Fruit fly (Drosophila melanogaster) whole organism, wandering third instar larva: ENCODE measurements around the gene CG7685.

ENCODE experiments used
- CG32264 ChIP-seq: fragments of 200-800 bp; sonication (Bioruptor generic); optimal IDR thresholded peaks from 2 replicates; lab custom pipeline; 2016; ENCODE audit warnings: missing biosample characterization, missing genetic modification characterization
- CG9705 ChIP-seq: fragments of 200-800 bp; sonication (Bioruptor generic); optimal IDR thresholded peaks from 2 replicates; lab custom pipeline; 2018; ENCODE audit warnings: missing biosample characterization, mild to moderate bottlenecking, missing genetic modification characterization
- HLH106 ChIP-seq: fragments of 200-800 bp; optimal IDR thresholded peaks from 3 replicates; lab custom pipeline; 2019; ENCODE audit warnings: missing biosample characterization, mild to moderate bottlenecking, missing genetic modification characterization, moderate library complexity
- Hr78 ChIP-seq: fragments of >200 bp; optimal IDR thresholded peaks from 2 replicates; lab custom pipeline; 2017; ENCODE audit warnings: missing biosample characterization, missing genetic modification characterization
- Mio ChIP-seq: sonication (Bioruptor generic); optimal IDR thresholded peaks from 2 replicates; lab custom pipeline; 2016; ENCODE audit warnings: missing biosample characterization, missing genetic modification characterization
- OdsH ChIP-seq: fragments of 200-800 bp; sonication (Bioruptor generic); optimal IDR thresholded peaks from 2 replicates; lab custom pipeline; 2016; ENCODE audit warnings: missing biosample characterization, mild to moderate bottlenecking, missing genetic modification characterization
- h ChIP-seq: fragments of 200-800 bp; sonication (Bioruptor generic); optimal IDR thresholded peaks from 3 replicates; lab custom pipeline; 2016; ENCODE audit warnings: missing biosample characterization, mild to moderate bottlenecking, missing genetic modification characterization
- rgr ChIP-seq: fragments of 200-800 bp; sonication (Bioruptor generic); optimal IDR thresholded peaks from 3 replicates; lab custom pipeline; 2016; ENCODE audit warnings: missing biosample characterization, mild to moderate bottlenecking, missing genetic modification characterization
- sage ChIP-seq: fragments of 200-800 bp; sonication (Bioruptor generic); optimal IDR thresholded peaks from 2 replicates; lab custom pipeline; 2016; ENCODE audit warnings: missing biosample characterization, mild to moderate bottlenecking, missing genetic modification characterization
- tai ChIP-seq: sonication (Bioruptor generic); optimal IDR thresholded peaks from 2 replicates; lab custom pipeline; 2016; ENCODE audit warnings: missing biosample characterization, missing genetic modification characterization
- usp ChIP-seq: fragments of >200 bp; optimal IDR thresholded peaks from 2 replicates; lab custom pipeline; 2017; ENCODE audit warnings: missing biosample characterization, missing genetic modification characterization

- TF ChIP-seq sage (GFP tag; lab: Kevin White, UChicago): no peak
- TF ChIP-seq CG9705 (GFP tag; lab: Kevin White, UChicago): no peak
- no peak for TF ChIP-seq OdsH (GFP tag; lab: Kevin White, UChicago)
- TF ChIP-seq usp (GFP tag; lab: Kevin White, UChicago): no peak
- no peak for TF ChIP-seq rgr
- TF ChIP-seq Mio (GFP tag; lab: Kevin White, UChicago): no peak
- no peak for TF ChIP-seq Hr78 (GFP tag; lab: Kevin White, UChicago)
- no peak for TF ChIP-seq HLH106 (tag; lab: Kevin White, UChicago)
- no peak for TF ChIP-seq tai (GFP tag; lab: Kevin White, UChicago)
- no peak for TF ChIP-seq h
- no peak for TF ChIP-seq CG32264 (GFP tag; lab: Kevin White, UChicago)
Observed at dm6 chr3R:18443232-18443631, 38.5 kb downstream of the CG7685 start.
